Worm (Caenorhabditis elegans) whole organism, midembryonic: ENCODE measurements around the gene ssp-10.

Source experiments
- T22C8.4 ChIP-seq: fragments of 200-800 bp; sonication (Bioruptor generic); IDR thresholded peaks from 2 replicates; pipeline ENCODE4 v1.3.6; 2022; ENCODE audit warnings: missing genetic modification characterization, missing compliant biosample characterization
- cog-1 ChIP-seq: sonication (generic microtip); optimal IDR thresholded peaks from 2 replicates; lab custom pipeline; 2016; ENCODE audit warnings: missing genetic modification characterization, missing compliant biosample characterization
- flt-1 ChIP-seq: fragments of 200-800 bp; sonication (Bioruptor generic); IDR thresholded peaks from 2 replicates; pipeline ENCODE4 v1.3.6; 2022; ENCODE audit warnings: missing genetic modification characterization, missing compliant biosample characterization
- klf-2 ChIP-seq: fragments of 200-800 bp; sonication (Bioruptor generic); conservative IDR thresholded peaks from 2 replicates; pipeline ENCODE4 v1.3.6; 2022; ENCODE audit warnings: missing genetic modification reagents, missing genetic modification characterization, missing compliant biosample characterization
- med-1 ChIP-seq: sonication (generic microtip); optimal IDR thresholded peaks from 2 replicates; lab custom pipeline; 2017; ENCODE audit warnings: missing genetic modification characterization, mild to moderate bottlenecking, missing compliant biosample characterization, antibody characterized with exemption, missing genetic modification reagents; ENCODE audit not compliant: insufficient read depth
- ref-1 ChIP-seq: fragments of 200-800 bp; sonication (Bioruptor generic); conservative IDR thresholded peaks from 2 replicates; pipeline ENCODE4 v1.3.6; 2022; ENCODE audit warnings: missing genetic modification reagents, missing genetic modification characterization, missing compliant biosample characterization
- tab-1 ChIP-seq: fragments of 200-800 bp; sonication (Bioruptor generic); IDR thresholded peaks from 2 replicates; pipeline ENCODE4 v1.3.6; 2022; ENCODE audit warnings: missing genetic modification characterization, missing compliant biosample characterization
- ztf-23 ChIP-seq: fragments of 200-800 bp; sonication (Bioruptor generic); IDR thresholded peaks from 2 replicates; pipeline ENCODE4 v1.3.6; 2022; ENCODE audit warnings: missing genetic modification reagents, missing genetic modification characterization, missing compliant biosample characterization
- ztf-29 ChIP-seq: fragments of 200-800 bp; sonication (Bioruptor generic); IDR thresholded peaks from 2 replicates; pipeline ENCODE4 v1.3.6; 2022; ENCODE audit warnings: missing genetic modification reagents, missing genetic modification characterization, missing compliant biosample characterization

The ssp-10 gene

ce11 chrIV:9857952-9858488, 7.2 kb upstream of the ssp-10 start, which contains the start of gene npp-1:
npp-1 (plus strand) TSS chrIV:9858488.
- TF ChIP-seq ref-1 (GFP tag; lab: Robert Waterston, UW) (no peak), ztf-23 (GFP tag; lab: Robert Waterston, UW) (no peak), klf-2 (no peak), ztf-29 (GFP tag; lab: Robert Waterston, UW) (no peak), med-1 (GFP tag; lab: Kevin White, UChicago) (no peak), flt-1 (GFP tag; lab: Robert Waterston, UW) (no peak), cog-1 (tag; lab: Kevin White, UChicago) (no peak), T22C8.4 (no peak), tab-1 (GFP tag; lab: Robert Waterston, UW) (no peak)

DNA sequence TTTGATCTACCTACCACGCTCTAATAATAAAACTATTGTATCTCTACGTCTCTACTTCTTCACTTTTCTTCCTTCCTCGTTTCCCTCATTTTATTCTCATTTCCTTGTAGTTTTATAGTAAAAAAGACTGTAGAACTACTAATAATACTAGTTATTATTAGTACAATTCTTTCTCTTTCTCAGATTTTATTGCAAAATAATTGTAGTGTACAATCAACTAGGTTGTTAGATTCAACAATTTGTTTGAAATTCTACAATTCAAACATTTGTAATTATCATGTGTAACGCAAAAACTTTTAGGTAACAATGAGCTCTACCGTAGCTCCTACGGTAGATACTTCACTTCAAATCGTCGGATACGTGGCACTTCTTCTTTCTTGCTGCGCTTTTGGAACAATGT, 4.9 kb upstream of the ssp-10 start, which contains the start of gene K07F5.12:
TSS of gene K07F5.12 (plus strand) at position 301 of the 400 bp plus-strand sequence.
- TF ChIP-seq ztf-29 (GFP tag; lab: Robert Waterston, UW) (no peak), tab-1 (GFP tag; lab: Robert Waterston, UW) (no peak), klf-2 (no peak), cog-1 (tag; lab: Kevin White, UChicago) (no peak), T22C8.4 (no peak), med-1 (GFP tag; lab: Kevin White, UChicago) (no peak), flt-1 (GFP tag; lab: Robert Waterston, UW) (no peak), ref-1 (GFP tag; lab: Robert Waterston, UW) (no peak), ztf-23 (GFP tag; lab: Robert Waterston, UW) (no peak)

- no peak for TF ChIP-seq klf-2
- no peak for TF ChIP-seq ref-1 (GFP tag; lab: Robert Waterston, UW)
- no peak for TF ChIP-seq cog-1 (tag; lab: Kevin White, UChicago)
- TF ChIP-seq tab-1 (GFP tag; lab: Robert Waterston, UW), result no peak
These were observed 4.1 kb upstream of the ssp-10 start for ce11 chrIV:9854952-9855351.

ce11 chrIV:9852818-9853466, 2.1 kb upstream of the ssp-10 start:
- TF ChIP-seq ztf-29 (GFP tag; lab: Robert Waterston, UW) (no peak), med-1 (GFP tag; lab: Kevin White, UChicago) (no peak), ztf-23 (GFP tag; lab: Robert Waterston, UW) (no peak), T22C8.4 (no peak), flt-1 (GFP tag; lab: Robert Waterston, UW) (no peak), klf-2 (no peak), tab-1 (GFP tag; lab: Robert Waterston, UW) (no peak), cog-1 (tag; lab: Kevin White, UChicago) (no peak), ref-1 (GFP tag; lab: Robert Waterston, UW) (no peak)

DNA sequence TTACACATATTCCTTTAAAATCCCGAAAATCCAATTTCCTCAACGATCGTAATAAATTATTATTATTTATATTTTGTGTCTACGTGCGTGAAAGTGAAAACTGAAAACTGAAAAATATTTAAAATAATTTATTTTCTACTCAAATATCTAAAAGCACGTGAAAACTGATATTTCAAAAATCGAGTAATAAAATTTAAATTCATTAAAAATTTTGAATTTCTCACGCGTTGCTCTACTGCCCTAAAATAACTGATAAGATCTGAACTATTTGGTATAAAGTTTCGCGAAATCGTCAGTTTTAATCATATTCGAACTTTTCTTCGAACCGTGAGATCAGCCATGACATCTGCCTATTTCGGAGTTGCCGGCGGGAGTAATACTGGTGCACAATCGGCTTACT, 1.4 kb upstream of the ssp-10 start, which contains the start of gene ssq-1:
TSS of gene ssq-1 (plus strand) at position 301 of the 400 bp plus-strand sequence.
- TF ChIP-seq ztf-29 (GFP tag; lab: Robert Waterston, UW) (no peak), klf-2 (no peak), med-1 (GFP tag; lab: Kevin White, UChicago) (no peak), flt-1 (GFP tag; lab: Robert Waterston, UW) (no peak), tab-1 (GFP tag; lab: Robert Waterston, UW) (no peak), cog-1 (tag; lab: Kevin White, UChicago) (no peak), ref-1 (GFP tag; lab: Robert Waterston, UW) (no peak), T22C8.4 (no peak), ztf-23 (GFP tag; lab: Robert Waterston, UW) (no peak)

DNA sequence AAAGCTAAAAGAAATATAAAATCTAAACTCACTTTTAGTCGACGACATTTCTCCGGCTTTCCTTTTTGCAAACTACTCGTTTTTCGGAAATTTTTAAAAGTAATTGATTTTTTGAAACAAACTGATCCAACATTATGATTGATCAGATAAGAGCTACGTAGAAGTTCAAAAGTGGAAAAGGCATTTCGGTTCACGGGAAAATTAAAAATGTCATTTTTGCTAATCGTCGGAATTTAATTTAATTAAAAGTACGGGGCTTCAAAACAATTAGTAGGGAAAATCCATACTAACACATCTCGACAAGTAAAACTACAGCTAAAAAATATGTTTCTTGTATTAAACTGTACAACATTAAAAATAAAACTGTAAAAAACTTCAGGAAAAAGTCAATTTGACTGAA, 1.2 kb downstream of the ssp-10 start, which contains the start of gene K07F5.8:
TSS of gene K07F5.8 (minus strand) at position 101 of the 400 bp plus-strand sequence.
- no peak for TF ChIP-seq ztf-23 (GFP tag; lab: Robert Waterston, UW)
- TF ChIP-seq T22C8.4, result no peak
- TF ChIP-seq ref-1 (GFP tag; lab: Robert Waterston, UW), result no peak
- no peak for TF ChIP-seq cog-1 (tag; lab: Kevin White, UChicago)
- TF ChIP-seq flt-1 (GFP tag; lab: Robert Waterston, UW), result no peak
- no peak for TF ChIP-seq med-1 (GFP tag; lab: Kevin White, UChicago)
- no peak for TF ChIP-seq klf-2
- TF ChIP-seq tab-1 (GFP tag; lab: Robert Waterston, UW), result no peak
- no peak for TF ChIP-seq ztf-29 (GFP tag; lab: Robert Waterston, UW)

ce11 chrIV:9848075-9848474, 2.8 kb downstream of the ssp-10 start, which contains the start of gene K07F5.7:
K07F5.7 (minus strand) TSS chrIV:9848175.
- TF ChIP-seq flt-1 (GFP tag; lab: Robert Waterston, UW), result no peak
- TF ChIP-seq klf-2, result no peak
- no peak for TF ChIP-seq T22C8.4
- TF ChIP-seq cog-1 (tag; lab: Kevin White, UChicago), result no peak
- no peak for TF ChIP-seq ztf-23 (GFP tag; lab: Robert Waterston, UW)
- no peak for TF ChIP-seq ztf-29 (GFP tag; lab: Robert Waterston, UW)
- no peak for TF ChIP-seq tab-1 (GFP tag; lab: Robert Waterston, UW)
- no peak for TF ChIP-seq med-1 (GFP tag; lab: Kevin White, UChicago)
- no peak for TF ChIP-seq ref-1 (GFP tag; lab: Robert Waterston, UW)

DNA sequence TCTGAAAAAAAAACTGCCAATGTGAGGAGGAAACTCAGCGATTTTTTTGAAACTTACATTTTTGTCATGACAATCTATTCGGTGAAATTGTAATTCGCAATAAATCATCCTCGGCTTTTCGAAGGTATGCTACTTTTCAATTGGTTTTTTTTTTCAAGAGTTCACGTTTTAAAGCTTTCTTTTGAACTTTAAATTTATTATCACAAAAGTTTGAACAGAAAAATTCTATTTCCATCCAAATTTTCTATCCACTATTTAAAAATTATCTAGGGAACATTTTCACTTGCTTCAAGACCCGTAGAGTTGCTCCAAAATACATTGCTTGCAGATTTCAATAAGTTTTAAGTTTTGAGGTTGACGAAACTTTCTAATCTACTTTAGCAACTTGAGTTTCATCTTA, 4.3 kb downstream of the ssp-10 start, which contains the start of gene K07F5.6:
TSS of gene K07F5.6 (minus strand) at position 101 of the 400 bp plus-strand sequence.
- TF ChIP-seq ztf-23 (GFP tag; lab: Robert Waterston, UW) (no peak), T22C8.4 (no peak), flt-1 (GFP tag; lab: Robert Waterston, UW) (no peak), ztf-29 (GFP tag; lab: Robert Waterston, UW) (no peak), med-1 (GFP tag; lab: Kevin White, UChicago) (no peak), tab-1 (GFP tag; lab: Robert Waterston, UW) (no peak), ref-1 (GFP tag; lab: Robert Waterston, UW) (no peak), cog-1 (tag; lab: Kevin White, UChicago) (no peak), klf-2 (no peak)

DNA sequence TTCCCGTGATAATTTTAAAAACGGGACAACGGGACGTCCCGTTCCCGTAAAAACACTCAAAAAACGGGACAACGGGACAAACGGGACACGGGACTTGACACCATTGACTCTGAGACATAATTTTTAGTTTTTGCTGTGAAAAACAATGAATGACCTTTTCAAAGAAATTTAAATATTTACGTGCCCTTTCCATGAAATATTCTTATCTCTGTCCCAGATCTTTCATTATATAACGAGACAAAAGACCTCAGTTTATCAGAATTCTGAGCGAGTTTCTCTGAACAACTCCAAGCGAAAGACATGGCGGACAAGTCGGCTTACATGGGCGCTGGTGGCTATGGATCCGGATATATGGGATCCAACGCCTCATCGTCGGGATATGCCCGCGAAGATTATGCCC, 7.1 kb downstream of the ssp-10 start, which contains the start of gene nspd-2:
TSS of gene nspd-2 (plus strand) at position 301 of the 400 bp plus-strand sequence.
- no peak for TF ChIP-seq flt-1 (GFP tag; lab: Robert Waterston, UW)
- TF ChIP-seq cog-1 (tag; lab: Kevin White, UChicago), result no peak
- TF ChIP-seq T22C8.4, result no peak
- no peak for TF ChIP-seq ztf-23 (GFP tag; lab: Robert Waterston, UW)
- no peak for TF ChIP-seq ztf-29 (GFP tag; lab: Robert Waterston, UW)
- no peak for TF ChIP-seq tab-1 (GFP tag; lab: Robert Waterston, UW)
- no peak for TF ChIP-seq med-1 (GFP tag; lab: Kevin White, UChicago)
- TF ChIP-seq ref-1 (GFP tag; lab: Robert Waterston, UW), result no peak
- TF ChIP-seq klf-2, result no peak
